Worm (Caenorhabditis elegans) whole organism, late embryonic: Measurements from ENCODE around the gene fust-1.
A peak's percentile ranks its signal among the peaks of the same experiment; 100 is the strongest.

Experiments used
- C08G9.2 ChIP-seq: sonication (generic microtip); optimal IDR thresholded peaks from 2 replicates; lab custom pipeline; 2016; ENCODE audit warnings: mild to moderate bottlenecking, missing genetic modification characterization, moderate library complexity, missing compliant biosample characterization
- K09A11.1 ChIP-seq: sonication (generic microtip); optimal IDR thresholded peaks from 2 replicates; lab custom pipeline; 2017; ENCODE audit warnings: antibody characterized with exemption, mild to moderate bottlenecking, missing genetic modification characterization, missing compliant biosample characterization; ENCODE audit not compliant: insufficient read depth
- Y22D7AL.16 ChIP-seq: sonication (generic microtip); optimal IDR thresholded peaks from 2 replicates; lab custom pipeline; 2016; ENCODE audit warnings: missing genetic modification characterization, missing compliant biosample characterization
- ahr-1 ChIP-seq: sonication (generic microtip); optimal IDR thresholded peaks from 2 replicates; lab custom pipeline; 2016; ENCODE audit warnings: missing genetic modification characterization, missing compliant biosample characterization
- ceh-14 ChIP-seq: sonication (generic microtip); optimal IDR thresholded peaks from 2 replicates; lab custom pipeline; 2016; ENCODE audit warnings: missing genotype, missing genetic modification characterization, missing compliant biosample characterization
- ceh-18 ChIP-seq: sonication (generic microtip); optimal IDR thresholded peaks from 2 replicates; lab custom pipeline; 2016; ENCODE audit warnings: missing genetic modification characterization, missing compliant biosample characterization
- ceh-19 ChIP-seq: fragments of 200-800 bp; sonication (Bioruptor generic); optimal IDR thresholded peaks from 2 replicates; lab custom pipeline; 2018; ENCODE audit warnings: mild to moderate bottlenecking, missing genetic modification characterization, missing compliant biosample characterization
- ceh-30 ChIP-seq: fragments of 150-350 bp; optimal IDR thresholded peaks from 2 replicates; lab custom pipeline; 2014; ENCODE audit warnings: missing biosample characterization, missing genetic modification characterization
- ceh-31 ChIP-seq: sonication (generic microtip); optimal IDR thresholded peaks from 2 replicates; lab custom pipeline; 2016; ENCODE audit warnings: missing genetic modification characterization, missing compliant biosample characterization
- ceh-34 ChIP-seq: sonication (generic microtip); optimal IDR thresholded peaks from 2 replicates; lab custom pipeline; 2016; ENCODE audit warnings: mild to moderate bottlenecking, missing genetic modification characterization, missing compliant biosample characterization
- ceh-45 ChIP-seq: fragments of 200-800 bp; sonication (Bioruptor generic); IDR thresholded peaks from 2 replicates; pipeline ENCODE4 v1.3.6; 2022; ENCODE audit warnings: missing genetic modification reagents, missing genetic modification characterization, missing compliant biosample characterization
- ceh-6 ChIP-seq: fragments of 200-800 bp; sonication (Bioruptor generic); optimal IDR thresholded peaks from 2 replicates; lab custom pipeline; 2018; ENCODE audit warnings: mild to moderate bottlenecking, missing genetic modification characterization, missing compliant biosample characterization
- ceh-9 ChIP-seq: sonication (generic microtip); optimal IDR thresholded peaks from 2 replicates; lab custom pipeline; 2016; ENCODE audit warnings: mild to moderate bottlenecking, missing genetic modification characterization, inconsistent platforms, missing compliant biosample characterization
- dve-1 ChIP-seq: sonication (generic microtip); optimal IDR thresholded peaks from 2 replicates; lab custom pipeline; 2017; ENCODE audit warnings: antibody characterized with exemption, mild to moderate bottlenecking, missing genetic modification characterization, missing compliant biosample characterization
- elt-2 ChIP-seq: sonication (generic microtip); optimal IDR thresholded peaks from 2 replicates; lab custom pipeline; 2016; ENCODE audit warnings: missing genetic modification reagents, missing genetic modification characterization, missing compliant biosample characterization
- fkh-10 ChIP-seq: fragments of 150-350 bp; optimal IDR thresholded peaks from 2 replicates; lab custom pipeline; 2014; ENCODE audit warnings: missing biosample characterization, missing genetic modification reagents, missing genetic modification characterization
- fkh-6 ChIP-seq: sonication (generic microtip); optimal IDR thresholded peaks from 2 replicates; lab custom pipeline; 2016; ENCODE audit warnings: missing genetic modification characterization, missing compliant biosample characterization
- gmeb-2 ChIP-seq: sonication (generic microtip); optimal IDR thresholded peaks from 2 replicates; lab custom pipeline; 2016; ENCODE audit warnings: missing genetic modification characterization, inconsistent platforms, missing compliant biosample characterization
- hlh-15 ChIP-seq: sonication (generic microtip); optimal IDR thresholded peaks from 2 replicates; lab custom pipeline; 2016; ENCODE audit warnings: missing genetic modification characterization, missing compliant biosample characterization
- hlh-8 ChIP-seq: sonication (generic microtip); optimal IDR thresholded peaks from 2 replicates; lab custom pipeline; 2016; ENCODE audit warnings: missing genotype, missing genetic modification characterization, missing compliant biosample characterization
- madf-2 ChIP-seq: sonication (generic microtip); optimal IDR thresholded peaks from 2 replicates; lab custom pipeline; 2017; ENCODE audit warnings: missing genetic modification characterization, missing compliant biosample characterization
- mec-3 ChIP-seq: sonication (generic microtip); optimal IDR thresholded peaks from 2 replicates; lab custom pipeline; 2016; ENCODE audit warnings: borderline replicate concordance, missing genetic modification characterization, missing compliant biosample characterization
- nfya-1 ChIP-seq: sonication (generic microtip); optimal IDR thresholded peaks from 2 replicates; lab custom pipeline; 2017; ENCODE audit warnings: missing genetic modification characterization, mild to moderate bottlenecking, missing compliant biosample characterization, antibody characterized with exemption, moderate library complexity
- odd-2 ChIP-seq: sonication (generic microtip); optimal IDR thresholded peaks from 2 replicates; lab custom pipeline; 2017; ENCODE audit warnings: antibody characterized with exemption, mild to moderate bottlenecking, missing genetic modification characterization, missing compliant biosample characterization
- pag-3 ChIP-seq: sonication (generic microtip); optimal IDR thresholded peaks from 2 replicates; lab custom pipeline; 2016; ENCODE audit warnings: missing compliant biosample characterization, missing genetic modification characterization, borderline replicate concordance
- pat-9 ChIP-seq: fragments of 200-800 bp; sonication (Bioruptor generic); optimal IDR thresholded peaks from 2 replicates; lab custom pipeline; 2018; ENCODE audit warnings: mild to moderate bottlenecking, missing genetic modification characterization, moderate library complexity, missing compliant biosample characterization
- pqm-1 ChIP-seq: sonication (generic microtip); optimal IDR thresholded peaks from 2 replicates; lab custom pipeline; 2016; ENCODE audit warnings: missing genetic modification characterization, missing compliant biosample characterization
- ref-2 ChIP-seq: sonication (generic microtip); optimal IDR thresholded peaks from 2 replicates; lab custom pipeline; 2016; ENCODE audit warnings: missing genetic modification characterization, missing compliant biosample characterization
- tbx-2 ChIP-seq: sonication (generic microtip); optimal IDR thresholded peaks from 2 replicates; lab custom pipeline; 2016; ENCODE audit warnings: missing genetic modification characterization, missing compliant biosample characterization
- ttx-3 ChIP-seq: sonication (generic microtip); optimal IDR thresholded peaks from 2 replicates; lab custom pipeline; 2016; ENCODE audit warnings: missing genetic modification reagents, missing genetic modification characterization, missing compliant biosample characterization
- unc-42 ChIP-seq: sonication (generic microtip); optimal IDR thresholded peaks from 2 replicates; lab custom pipeline; 2016; ENCODE audit warnings: missing genotype, missing genetic modification characterization, missing compliant biosample characterization
- unc-86 ChIP-seq: sonication (generic microtip); optimal IDR thresholded peaks from 2 replicates; lab custom pipeline; 2016; ENCODE audit warnings: missing genetic modification characterization, missing compliant biosample characterization
- zip-5 ChIP-seq: sonication (generic microtip); optimal IDR thresholded peaks from 2 replicates; lab custom pipeline; 2016; ENCODE audit warnings: missing genetic modification characterization, missing compliant biosample characterization
- ztf-16 ChIP-seq: sonication (generic microtip); optimal IDR thresholded peaks from 2 replicates; lab custom pipeline; 2017; ENCODE audit warnings: missing genetic modification characterization, missing compliant biosample characterization

Gene fust-1

ce11 chrII:7171305-7171998 is 19.1 kb downstream of the fust-1 start, which contains the start of gene dyf-13:
Gene dyf-13 (minus strand): TSS chrII:7171355.
- TF ChIP-seq odd-2 (tag; lab: Kevin White, UChicago) (no peak), ceh-30 (no peak), unc-42 (tag; lab: Kevin White, UChicago) (no peak), ahr-1 (tag; lab: Kevin White, UChicago) (no peak), zip-5 (no peak), ceh-14 (tag; lab: Kevin White, UChicago) (no peak)

- no peak for TF ChIP-seq K09A11.1 (tag; lab: Kevin White, UChicago)
- no peak for TF ChIP-seq ceh-6 (GFP tag; lab: Kevin White, UChicago)
- TF ChIP-seq pag-3, result no peak
- no peak for TF ChIP-seq dve-1 (tag; lab: Kevin White, UChicago)
- no peak for TF ChIP-seq ceh-45 (GFP tag; lab: Robert Waterston, UW)
- no peak for TF ChIP-seq ceh-18 (tag; lab: Kevin White, UChicago)
- no peak for TF ChIP-seq pqm-1
- TF ChIP-seq, all 69 proteins: peak for 0
Measured at ce11 chrII:7174843-7175242, 22.5 kb downstream of the fust-1 start, which contains the start of gene glc-4. Gene glc-4 (minus strand): TSS chrII:7174943.

- TF ChIP-seq gmeb-2 (tag; lab: Kevin White, UChicago) (no peak), unc-42 (tag; lab: Kevin White, UChicago) (peak; percentile 80), pat-9 (no peak), ceh-9 (tag; lab: Kevin White, UChicago) (no peak), hlh-15 (tag; lab: Kevin White, UChicago) (no peak), ztf-16 (tag; lab: Kevin White, UChicago) (no peak), dve-1 (tag; lab: Kevin White, UChicago) (no peak), madf-2 (tag; lab: Kevin White, UChicago) (no peak)
Measured at ce11 chrII:7176108-7176507, 23.7 kb downstream of the fust-1 start.

ce11 chrII:7182630-7183029 is 30.2 kb downstream of the fust-1 start:
- TF ChIP-seq ceh-30, result no peak
- TF ChIP-seq ceh-45 (GFP tag; lab: Robert Waterston, UW), result no peak
- peak; percentile 17 for TF ChIP-seq ceh-19 (GFP tag; lab: Kevin White, UChicago)
- TF ChIP-seq hlh-8, result no peak
- no peak for TF ChIP-seq ref-2 (tag; lab: Kevin White, UChicago)
- TF ChIP-seq ceh-34 (tag; lab: Kevin White, UChicago), result no peak
- no peak for TF ChIP-seq gmeb-2 (tag; lab: Kevin White, UChicago)
- no peak for TF ChIP-seq unc-86
- TF ChIP-seq fkh-6, result no peak
- no peak for TF ChIP-seq elt-2 (tag; lab: Kevin White, UChicago)
- peak; percentile 0 for TF ChIP-seq tbx-2
- peak; percentile 38 for TF ChIP-seq ceh-31 (tag; lab: Kevin White, UChicago)
- no peak for TF ChIP-seq mec-3 (tag; lab: Kevin White, UChicago)
- no peak for TF ChIP-seq ahr-1 (tag; lab: Kevin White, UChicago)
- TF ChIP-seq ceh-18 (tag; lab: Kevin White, UChicago), result peak; percentile 40
- peak; percentile 27 for TF ChIP-seq nfya-1 (tag; lab: Kevin White, UChicago)
- no peak for TF ChIP-seq Y22D7AL.16 (tag; lab: Kevin White, UChicago)
- TF ChIP-seq C08G9.2 (tag; lab: Kevin White, UChicago), result peak; percentile 5
- peak; percentile 79 for TF ChIP-seq unc-42 (tag; lab: Kevin White, UChicago)
- no peak for TF ChIP-seq fkh-10 (GFP tag; lab: Kevin White, UChicago)
- TF ChIP-seq ceh-14 (tag; lab: Kevin White, UChicago), result no peak
- TF ChIP-seq ttx-3, result no peak
